Fruit fly (Drosophila melanogaster): ENCODE measurements around the gene X11Lbeta.

Gene X11Lbeta

dm6 chrX:10599318-10599717 lies 28.2 kb upstream of the X11Lbeta start:
- TF ChIP-seq Dll (optimal IDR thresholded peaks at IDR 0.05): no peak
- no peak for TF ChIP-seq pan (optimal IDR thresholded peaks at IDR 0.05)
- no peak for TF ChIP-seq EcR (GFP tag; optimal IDR thresholded peaks at IDR 0.05)

- TF ChIP-seq Dll (optimal IDR thresholded peaks at IDR 0.05) (no peak), pan (optimal IDR thresholded peaks at IDR 0.05) (no peak), EcR (GFP tag; optimal IDR thresholded peaks at IDR 0.05) (no peak)
Measured at dm6 chrX:10600254-10600916, 27.2 kb upstream of the X11Lbeta start.

- TF ChIP-seq pan (optimal IDR thresholded peaks at IDR 0.05): no peak
- no peak for TF ChIP-seq Dll (optimal IDR thresholded peaks at IDR 0.05)
- TF ChIP-seq usp (GFP tag; optimal IDR thresholded peaks at IDR 0.05): no peak
- no peak for TF ChIP-seq CG8478 (optimal IDR thresholded peaks at IDR 0.05)
- TF ChIP-seq EcR (GFP tag; optimal IDR thresholded peaks at IDR 0.05): no peak
- no peak for TF ChIP-seq psq (optimal IDR thresholded peaks at IDR 0.05)
Measured at dm6 chrX:10601479-10601921, 26.0 kb upstream of the X11Lbeta start.

- TF ChIP-seq Dll (optimal IDR thresholded peaks at IDR 0.05): no peak
- TF ChIP-seq EcR (GFP tag; optimal IDR thresholded peaks at IDR 0.05): no peak
- no peak for TF ChIP-seq CG8478 (optimal IDR thresholded peaks at IDR 0.05)
- TF ChIP-seq psq (optimal IDR thresholded peaks at IDR 0.05): no peak
Measured at dm6 chrX:10602057-10602764, 25.3 kb upstream of the X11Lbeta start, which contains the start of gene CG1628. Gene CG1628 (minus strand): TSS chrX:10602714.

- TF ChIP-seq EcR (GFP tag; optimal IDR thresholded peaks at IDR 0.05): no peak
- no peak for TF ChIP-seq CG8478 (optimal IDR thresholded peaks at IDR 0.05)
Measured at dm6 chrX:10606889-10607478, 20.6 kb upstream of the X11Lbeta start.

DNA sequence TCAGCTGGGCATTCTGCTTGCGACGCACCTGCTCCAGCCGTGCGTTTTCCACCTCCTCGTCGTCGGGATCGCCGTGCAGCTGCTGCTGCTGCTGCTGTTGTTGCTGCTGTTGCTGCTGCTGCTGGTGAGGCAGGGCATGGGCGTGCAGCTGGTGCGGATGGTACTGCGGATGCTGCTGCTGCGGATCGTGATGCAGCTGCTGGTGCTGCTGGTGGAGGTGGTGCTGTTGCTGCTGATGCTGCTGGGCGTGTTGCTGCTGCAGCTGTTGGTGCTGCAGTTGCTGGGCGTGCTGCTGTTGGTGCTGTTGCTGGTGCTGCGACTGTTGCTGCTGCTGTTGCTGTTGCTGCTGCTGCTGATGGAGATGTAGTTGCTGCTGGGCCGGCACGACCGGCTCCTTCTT lies 19.9 kb upstream of the X11Lbeta start:
- TF ChIP-seq CG8478 (optimal IDR thresholded peaks at IDR 0.05): no peak
- TF ChIP-seq pan (optimal IDR thresholded peaks at IDR 0.05): no peak
- TF ChIP-seq EcR (GFP tag; optimal IDR thresholded peaks at IDR 0.05): no peak
- no peak for TF ChIP-seq Dll (optimal IDR thresholded peaks at IDR 0.05)
- TF ChIP-seq psq (optimal IDR thresholded peaks at IDR 0.05): no peak
- no peak for TF ChIP-seq usp (GFP tag; optimal IDR thresholded peaks at IDR 0.05)

DNA sequence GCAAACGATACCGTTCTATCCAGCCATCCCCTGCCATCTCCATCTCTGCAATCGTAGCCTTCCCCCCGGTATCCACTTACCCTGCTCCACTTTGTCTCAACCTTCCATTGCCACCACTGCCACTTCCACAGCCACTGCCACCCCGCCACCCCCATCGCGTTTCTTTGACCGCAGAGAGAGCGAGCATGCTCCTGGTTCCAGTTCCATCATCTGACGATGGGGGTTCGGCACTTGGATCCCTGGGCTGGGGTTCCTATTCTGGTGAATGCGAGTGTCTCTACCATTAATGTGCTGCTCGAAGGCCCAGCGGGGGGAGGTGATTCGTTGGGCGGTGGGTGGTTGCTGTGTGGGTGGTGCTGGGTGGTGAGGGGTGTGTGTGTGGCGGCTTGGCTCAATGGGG lies 14.0 kb upstream of the X11Lbeta start:
- no peak for TF ChIP-seq CG8478 (optimal IDR thresholded peaks at IDR 0.05)
- TF ChIP-seq pan (optimal IDR thresholded peaks at IDR 0.05): no peak
- TF ChIP-seq psq (optimal IDR thresholded peaks at IDR 0.05): no peak
- no peak for TF ChIP-seq usp (GFP tag; optimal IDR thresholded peaks at IDR 0.05)
- no peak for TF ChIP-seq EcR (GFP tag; optimal IDR thresholded peaks at IDR 0.05)
- no peak for TF ChIP-seq Dll (optimal IDR thresholded peaks at IDR 0.05)

DNA sequence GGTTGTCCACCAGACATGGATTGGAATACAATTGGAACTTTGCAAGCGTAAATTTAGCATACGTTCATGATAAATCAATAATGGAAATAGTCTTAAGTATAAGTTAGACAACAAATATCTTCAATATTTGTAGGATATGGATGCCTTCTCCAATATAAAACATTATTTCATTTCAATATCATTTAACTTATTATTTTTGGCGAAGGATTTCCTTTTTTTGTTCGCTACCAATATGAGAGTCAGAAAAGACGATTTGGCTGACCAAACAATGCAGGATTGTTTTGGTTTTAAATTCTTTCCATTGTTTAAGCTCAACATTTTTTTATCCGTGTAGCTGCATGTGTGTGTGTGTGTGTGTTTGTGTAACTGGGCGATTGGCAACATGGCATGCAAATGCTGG lies 12.3 kb upstream of the X11Lbeta start:
- TF ChIP-seq usp (GFP tag; optimal IDR thresholded peaks at IDR 0.05) (no peak), Dll (optimal IDR thresholded peaks at IDR 0.05) (no peak), CG8478 (optimal IDR thresholded peaks at IDR 0.05) (no peak), pan (optimal IDR thresholded peaks at IDR 0.05) (no peak), psq (optimal IDR thresholded peaks at IDR 0.05) (no peak), EcR (GFP tag; optimal IDR thresholded peaks at IDR 0.05) (no peak)

DNA sequence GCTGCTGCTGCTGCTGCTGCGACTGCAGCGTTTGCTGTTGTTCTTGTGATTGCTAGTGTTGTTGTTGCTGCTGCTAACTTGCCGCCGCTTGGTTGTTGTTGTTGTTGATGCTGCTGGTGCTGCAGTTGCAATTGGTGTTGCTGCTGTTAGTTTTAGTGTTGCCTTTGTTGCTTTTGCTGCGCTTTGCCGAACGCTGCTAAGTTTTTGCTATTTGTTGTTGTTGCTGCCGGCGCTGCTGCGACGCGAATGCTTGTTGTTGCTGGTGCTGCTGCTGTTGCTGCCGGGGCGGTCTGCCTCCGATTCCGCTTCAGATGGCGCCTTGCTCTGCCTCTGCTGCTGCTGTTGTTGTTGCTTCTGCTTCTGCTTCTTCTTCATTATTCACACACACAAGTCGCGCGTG lies 9.0 kb upstream of the X11Lbeta start:
- TF ChIP-seq psq (optimal IDR thresholded peaks at IDR 0.05): no peak
- TF ChIP-seq usp (GFP tag; optimal IDR thresholded peaks at IDR 0.05): no peak
- TF ChIP-seq CG8478 (optimal IDR thresholded peaks at IDR 0.05): no peak
- TF ChIP-seq EcR (GFP tag; optimal IDR thresholded peaks at IDR 0.05): no peak
- TF ChIP-seq pan (optimal IDR thresholded peaks at IDR 0.05): no peak
- TF ChIP-seq Dll (optimal IDR thresholded peaks at IDR 0.05): no peak

dm6 chrX:10620144-10621005 lies 7.2 kb upstream of the X11Lbeta start, which contains the start of gene CG43347:
Gene CG43347 (minus strand): TSS chrX:10620190.
- TF ChIP-seq psq (optimal IDR thresholded peaks at IDR 0.05): no peak
- TF ChIP-seq EcR (GFP tag; optimal IDR thresholded peaks at IDR 0.05): no peak
- no peak for TF ChIP-seq CG8478 (optimal IDR thresholded peaks at IDR 0.05)
- TF ChIP-seq pan (optimal IDR thresholded peaks at IDR 0.05): no peak
- TF ChIP-seq usp (GFP tag; optimal IDR thresholded peaks at IDR 0.05): no peak
- TF ChIP-seq Dll (optimal IDR thresholded peaks at IDR 0.05): no peak

DNA sequence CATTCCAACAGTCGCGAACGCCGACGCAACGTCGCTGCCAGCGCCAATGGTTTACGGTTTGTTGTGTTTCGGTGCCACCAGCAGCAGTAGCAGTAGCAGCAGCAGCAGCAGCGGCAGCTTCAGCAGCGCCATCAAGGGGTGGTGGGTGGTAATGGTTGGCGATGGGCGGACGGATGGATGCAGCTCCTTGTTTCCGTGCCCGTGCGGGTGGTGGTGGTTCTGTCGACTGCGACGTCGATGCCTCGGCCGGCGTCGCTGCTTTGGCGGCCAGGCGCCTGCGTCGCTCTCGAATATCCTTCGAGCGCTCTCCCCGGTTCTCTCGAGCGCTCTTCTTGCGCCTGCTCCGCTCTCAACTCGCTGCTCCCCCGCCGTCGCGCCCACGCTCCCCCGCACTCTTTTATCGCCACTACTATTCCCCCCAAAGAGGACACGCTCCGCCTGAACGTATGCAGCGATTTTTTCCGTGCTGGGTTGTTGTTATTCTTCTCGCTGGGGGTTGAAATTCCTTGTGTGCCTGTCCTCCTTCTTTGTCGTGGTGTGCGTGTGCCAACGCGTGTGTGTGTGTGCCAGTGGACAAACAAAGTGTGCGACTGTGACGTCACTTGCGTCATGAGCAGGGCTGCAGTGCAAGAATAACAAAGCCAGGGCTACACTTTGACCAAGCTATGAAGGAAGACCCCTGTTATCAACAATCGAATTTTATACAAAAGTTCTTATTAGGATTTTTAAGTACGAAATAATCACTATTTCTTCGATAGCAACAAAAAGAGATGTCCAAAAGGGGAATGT lies 6.1 kb upstream of the X11Lbeta start:
- TF ChIP-seq EcR (GFP tag; optimal IDR thresholded peaks at IDR 0.05): no peak
- TF ChIP-seq usp (GFP tag; optimal IDR thresholded peaks at IDR 0.05): no peak
- no peak for TF ChIP-seq Dll (optimal IDR thresholded peaks at IDR 0.05)
